Fruit fly (Drosophila melanogaster) whole organism, embryonic: ENCODE measurements around the gene CG15336.

ENCODE experiments used
- Antp ChIP-seq: fragments of 200-800 bp; sonication (Bioruptor generic); optimal IDR thresholded peaks from 3 replicates; lab custom pipeline; 2016; ENCODE audit warnings: missing biosample characterization, missing genetic modification characterization
- Asciz ChIP-seq: fragments of 200-800 bp; sonication (Bioruptor generic); optimal IDR thresholded peaks from 2 replicates; lab custom pipeline; 2017; ENCODE audit warnings: missing biosample characterization, mild to moderate bottlenecking, missing genetic modification characterization, missing genetic modification reagents
- BtbVII ChIP-seq: fragments of 200-800 bp; sonication (Bioruptor generic); optimal IDR thresholded peaks from 3 replicates; lab custom pipeline; 2017; ENCODE audit warnings: missing biosample characterization, mild to moderate bottlenecking, missing genetic modification characterization
- Bteb2 ChIP-seq: fragments of 200-800 bp; sonication (Bioruptor generic); optimal IDR thresholded peaks from 2 replicates; lab custom pipeline; 2016; ENCODE audit warnings: missing biosample characterization, missing genetic modification characterization
- CG11398 ChIP-seq: fragments of 200-800 bp; sonication (Bioruptor generic); optimal IDR thresholded peaks from 2 replicates; lab custom pipeline; 2016; ENCODE audit warnings: missing biosample characterization, missing genetic modification characterization
- CG11504 ChIP-seq: fragments of 200-800 bp; sonication (Bioruptor generic); optimal IDR thresholded peaks from 3 replicates; lab custom pipeline; 2019; ENCODE audit warnings: missing biosample characterization, mild to moderate bottlenecking, missing genetic modification characterization, moderate library complexity
- CG12104 ChIP-seq: fragments of 200-800 bp; sonication (Bioruptor generic); optimal IDR thresholded peaks from 3 replicates; lab custom pipeline; 2016; ENCODE audit warnings: missing biosample characterization, missing genetic modification characterization
- CG12942 ChIP-seq: fragments of 200-800 bp; sonication (Bioruptor generic); optimal IDR thresholded peaks from 3 replicates; lab custom pipeline; 2016; ENCODE audit warnings: missing biosample characterization, missing genetic modification characterization
- CG14014 ChIP-seq: fragments of 200-800 bp; sonication (Bioruptor generic); IDR thresholded peaks from 2 replicates; pipeline ENCODE4 v1.3.6; 2022; ENCODE audit warnings: missing biosample characterization, missing genetic modification characterization
- CG15269 ChIP-seq: fragments of 200-800 bp; sonication (Bioruptor generic); optimal IDR thresholded peaks from 2 replicates; lab custom pipeline; 2018; ENCODE audit warnings: missing biosample characterization, mild to moderate bottlenecking, missing genetic modification characterization, moderate library complexity
- CG17612 ChIP-seq: fragments of 200-800 bp; sonication (Bioruptor generic); IDR thresholded peaks from 2 replicates; pipeline ENCODE4 v1.3.6; 2022; ENCODE audit warnings: missing biosample characterization, missing genetic modification characterization
- CG18619 ChIP-seq: fragments of 200-800 bp; sonication (Bioruptor generic); optimal IDR thresholded peaks from 3 replicates; lab custom pipeline; 2017; ENCODE audit warnings: missing biosample characterization, mild to moderate bottlenecking, missing genetic modification characterization
- CG30431 ChIP-seq: fragments of 200-800 bp; sonication (Bioruptor generic); optimal IDR thresholded peaks from 2 replicates; lab custom pipeline; 2017; ENCODE audit warnings: missing biosample characterization, missing genetic modification characterization
- CG4360 ChIP-seq: fragments of 200-800 bp; sonication (Bioruptor generic); IDR thresholded peaks from 2 replicates; pipeline ENCODE4 v1.3.6; 2022; ENCODE audit warnings: missing biosample characterization, missing genetic modification characterization
- CG7372 ChIP-seq: fragments of 200-800 bp; sonication (Bioruptor generic); IDR thresholded peaks from 2 replicates; pipeline ENCODE4 v1.3.6; 2022; ENCODE audit warnings: missing biosample characterization, missing genetic modification characterization
- CG8388 ChIP-seq: fragments of 200-800 bp; sonication (Bioruptor generic); optimal IDR thresholded peaks from 2 replicates; lab custom pipeline; 2019; ENCODE audit warnings: missing biosample characterization, mild to moderate bottlenecking, missing genetic modification characterization, moderate library complexity
- CG9215 ChIP-seq: fragments of 200-800 bp; sonication (Bioruptor generic); IDR thresholded peaks from 2 replicates; pipeline ENCODE4 v1.3.6; 2022; ENCODE audit warnings: missing biosample characterization, missing genetic modification characterization
- CG9727 ChIP-seq: fragments of 200-800 bp; sonication (Bioruptor generic); optimal IDR thresholded peaks from 3 replicates; lab custom pipeline; 2017; ENCODE audit warnings: missing biosample characterization, mild to moderate bottlenecking, missing genetic modification characterization
- ERR ChIP-seq: fragments of 200-800 bp; sonication (Bioruptor generic); optimal IDR thresholded peaks from 2 replicates; lab custom pipeline; 2016; ENCODE audit warnings: missing biosample characterization, missing genetic modification characterization
- Elba2 ChIP-seq: fragments of 200-800 bp; sonication (Bioruptor generic); optimal IDR thresholded peaks from 3 replicates; lab custom pipeline; 2016; ENCODE audit warnings: missing biosample characterization, missing genetic modification characterization
- Gsc ChIP-seq: fragments of 200-800 bp; sonication (Bioruptor generic); IDR thresholded peaks from 2 replicates; pipeline ENCODE4 v1.3.6; 2022; ENCODE audit warnings: missing biosample characterization, missing genetic modification characterization
- HLH4C ChIP-seq: fragments of 200-800 bp; sonication (Bioruptor generic); IDR thresholded peaks from 3 replicates; pipeline ENCODE4 v1.3.6; 2022; ENCODE audit warnings: missing biosample characterization, missing genetic modification characterization; ENCODE audit not compliant: partially characterized antibody
- Hey ChIP-seq: fragments of 200-800 bp; sonication (Bioruptor generic); optimal IDR thresholded peaks from 3 replicates; lab custom pipeline; 2018; ENCODE audit warnings: missing biosample characterization, mild to moderate bottlenecking, missing genetic modification characterization
- Hmx ChIP-seq: fragments of 200-800 bp; sonication (Bioruptor generic); optimal IDR thresholded peaks from 2 replicates; lab custom pipeline; 2016; ENCODE audit warnings: missing biosample characterization, missing genetic modification characterization
- Hr39 ChIP-seq: fragments of >200 bp; optimal IDR thresholded peaks from 2 replicates; lab custom pipeline; 2017
- Lpt ChIP-seq: fragments of >200 bp; optimal IDR thresholded peaks from 2 replicates; lab custom pipeline; 2018; ENCODE audit warnings: missing biosample characterization, missing genetic modification characterization
- NC2α ChIP-seq: fragments of 200-800 bp; sonication (Bioruptor generic); optimal IDR thresholded peaks from 2 replicates; lab custom pipeline; 2016; ENCODE audit warnings: missing biosample characterization, missing genetic modification characterization
- Nf-YA ChIP-seq: fragments of 200-800 bp; sonication (Bioruptor generic); IDR thresholded peaks from 2 replicates; pipeline ENCODE4 v1.3.6; 2022; ENCODE audit warnings: missing biosample characterization, missing genetic modification characterization
- Sox100B ChIP-seq: fragments of 200-800 bp; sonication (Bioruptor generic); optimal IDR thresholded peaks from 3 replicates; lab custom pipeline; 2018; ENCODE audit warnings: missing biosample characterization, mild to moderate bottlenecking, missing genetic modification characterization
- TFAM ChIP-seq: fragments of 200-800 bp; sonication (Bioruptor generic); optimal IDR thresholded peaks from 2 replicates; lab custom pipeline; 2017; ENCODE audit warnings: missing biosample characterization, missing genetic modification characterization, inconsistent platforms
- Tbp ChIP-seq: fragments of >200 bp; optimal IDR thresholded peaks from 2 replicates; lab custom pipeline; 2018; ENCODE audit warnings: missing biosample characterization, missing genetic modification characterization
- aop ChIP-seq: fragments of 200-800 bp; sonication (Bioruptor generic); IDR thresholded peaks from 2 replicates; pipeline ENCODE4 v1.3.6; 2022; ENCODE audit warnings: missing biosample characterization, missing genetic modification characterization
- dmrt11E ChIP-seq: fragments of 200-800 bp; sonication (Bioruptor generic); optimal IDR thresholded peaks from 3 replicates; lab custom pipeline; 2018; ENCODE audit warnings: missing biosample characterization, mild to moderate bottlenecking, missing genetic modification characterization, moderate library complexity
- dpn ChIP-seq, 2 experiments: fragments of 200-800 bp; sonication (Bioruptor generic); optimal IDR thresholded peaks; 3 replicates each; lab custom pipeline; 2016; ENCODE audit warnings: missing biosample characterization in 2 of 2, missing genetic modification characterization in 2 of 2
- ems ChIP-seq: fragments of 200-800 bp; sonication (Bioruptor generic); optimal IDR thresholded peaks from 3 replicates; lab custom pipeline; 2016; ENCODE audit warnings: missing biosample characterization, missing genetic modification characterization
- en ChIP-seq: fragments of 200-800 bp; sonication (Bioruptor generic); optimal IDR thresholded peaks from 2 replicates; lab custom pipeline; 2016; ENCODE audit warnings: missing biosample characterization, missing genetic modification characterization
- esg ChIP-seq: fragments of 200-800 bp; sonication (Bioruptor generic); conservative IDR thresholded peaks from 2 replicates; pipeline ENCODE4 v1.3.6; 2022; ENCODE audit warnings: missing biosample characterization, missing genetic modification characterization
- fu2 ChIP-seq: fragments of 200-800 bp; sonication (Bioruptor generic); optimal IDR thresholded peaks from 2 replicates; lab custom pipeline; 2016; ENCODE audit warnings: missing biosample characterization, missing genetic modification characterization
- knrl ChIP-seq: fragments of 200-800 bp; sonication (Bioruptor generic); IDR thresholded peaks from 3 replicates; pipeline ENCODE4 v1.3.6; 2022; ENCODE audit warnings: missing biosample characterization, missing genetic modification characterization; ENCODE audit not compliant: partially characterized antibody
- lola ChIP-seq, 3 experiments: fragments of >200 bp in 2 of 3; fragments of 200-800 bp in 1 of 3; sonication (Bioruptor generic) in 1 of 3; optimal IDR thresholded peaks; 2 replicates each; lab custom pipeline; 2017 to 2019; ENCODE audit warnings: missing biosample characterization in 3 of 3, missing genetic modification characterization in 3 of 3, mild to moderate bottlenecking in 1 of 3, moderate library complexity in 1 of 3
- lov ChIP-seq, 2 experiments: fragments of 200-800 bp in 1 of 2; fragments of >200 bp in 1 of 2; sonication (Bioruptor generic) in 1 of 2; IDR thresholded peaks in 1 of 2; optimal IDR thresholded peaks in 1 of 2; 2 replicates in 1 of 2; 3 replicates in 1 of 2; pipeline versions ENCODE4 v1.3.6 to Lab custom; 2017 to 2022; ENCODE audit warnings: missing biosample characterization in 1 of 2, missing genetic modification characterization in 1 of 2
- ranshi ChIP-seq: fragments of 200-800 bp; sonication (Bioruptor generic); IDR thresholded peaks from 2 replicates; pipeline ENCODE4 v1.3.6; 2022; ENCODE audit warnings: missing biosample characterization, missing genetic modification characterization
- sens-2 ChIP-seq: fragments of 200-800 bp; sonication (Bioruptor generic); IDR thresholded peaks from 2 replicates; pipeline ENCODE4 v1.3.6; 2022; ENCODE audit warnings: missing biosample characterization, missing genetic modification characterization
- sima ChIP-seq: fragments of 200-800 bp; sonication (Bioruptor generic); optimal IDR thresholded peaks from 2 replicates; lab custom pipeline; 2016; ENCODE audit warnings: missing biosample characterization, missing genetic modification characterization
- sr ChIP-seq: fragments of 200-800 bp; sonication (Bioruptor generic); IDR thresholded peaks from 3 replicates; pipeline ENCODE4 v1.3.6; 2022; ENCODE audit warnings: missing biosample characterization, missing genetic modification characterization
- ssp ChIP-seq: fragments of 200-800 bp; sonication (Bioruptor generic); IDR thresholded peaks from 2 replicates; pipeline ENCODE4 v1.3.6; 2022; ENCODE audit warnings: missing biosample characterization, missing genetic modification characterization
- stwl ChIP-seq: fragments of 200-800 bp; sonication (Bioruptor generic); optimal IDR thresholded peaks from 3 replicates; lab custom pipeline; 2018; ENCODE audit warnings: missing biosample characterization, mild to moderate bottlenecking, missing genetic modification characterization, moderate library complexity
- tio ChIP-seq: fragments of 200-800 bp; sonication (Bioruptor generic); optimal IDR thresholded peaks from 2 replicates; lab custom pipeline; 2017; ENCODE audit warnings: missing biosample characterization, missing genetic modification characterization, inconsistent platforms
- ttk ChIP-seq: fragments of 200-800 bp; sonication (Bioruptor generic); IDR thresholded peaks from 2 replicates; pipeline ENCODE4 v2.1.2; 2022; ENCODE audit warnings: missing biosample characterization, missing genetic modification characterization
- vfl ChIP-seq: fragments of 200-800 bp; sonication (Bioruptor generic); optimal IDR thresholded peaks from 2 replicates; lab custom pipeline; 2016; ENCODE audit warnings: missing biosample characterization, missing genetic modification characterization
- wdn ChIP-seq: fragments of 200-800 bp; sonication (Bioruptor generic); IDR thresholded peaks from 2 replicates; pipeline ENCODE4 v1.3.6; 2022; ENCODE audit warnings: missing biosample characterization, missing genetic modification characterization
- z ChIP-seq: fragments of 200-800 bp; sonication (Bioruptor generic); IDR thresholded peaks from 3 replicates; pipeline ENCODE4 v1.3.6; 2022; ENCODE audit warnings: missing biosample characterization, missing genetic modification characterization

Gene CG15336

dm6 chrX:8126149-8126548 lies 21.6 kb upstream of the CG15336 start (continued):
- TF ChIP-seq Asciz (GFP tag; lab: Kevin White, UChicago): peak; percentile 49
- peak in 1 of 3 experiments; percentile 63 for TF ChIP-seq lola (GFP tag; optimal IDR thresholded peaks at IDR 0.05; lab: Kevin White, UChicago)
- peak; percentile 65 for TF ChIP-seq ttk (GFP tag; lab: Robert Waterston, UW)
- peak; percentile 50 for TF ChIP-seq CG30431 (GFP tag; lab: Kevin White, UChicago)
- no peak for TF ChIP-seq CG18619 (GFP tag; lab: Kevin White, UChicago)
- TF ChIP-seq sima (GFP tag; lab: Kevin White, UChicago): no peak
- TF ChIP-seq ERR: no peak
- peak; percentile 45 for TF ChIP-seq ssp (GFP tag; lab: Robert Waterston, UW)
- TF ChIP-seq Sox100B: peak; percentile 57
- no peak for TF ChIP-seq CG7372 (GFP tag; lab: Robert Waterston, UW)
- TF ChIP-seq TFAM (GFP tag; lab: Kevin White, UChicago): no peak
- TF ChIP-seq ems: peak; percentile 33
- no peak for TF ChIP-seq aop (GFP tag; lab: Robert Waterston, UW)
- no peak for TF ChIP-seq Hey (tag; lab: Kevin White, UChicago)
- no peak for TF ChIP-seq stwl (tag; lab: Kevin White, UChicago)
- TF ChIP-seq BtbVII (GFP tag; lab: Kevin White, UChicago): no peak
- no peak for TF ChIP-seq Gsc (GFP tag; lab: Robert Waterston, UW)
- TF ChIP-seq CG9727 (GFP tag; lab: Kevin White, UChicago): peak; percentile 50
- TF ChIP-seq CG12942 (GFP tag; lab: Kevin White, UChicago): no peak
- no peak for TF ChIP-seq Lpt
- no peak for TF ChIP-seq CG14014
- TF ChIP-seq z (GFP tag; lab: Robert Waterston, UW): no peak
- no peak for TF ChIP-seq Hr39 (lab: Kevin White, UChicago)
- no peak for TF ChIP-seq CG11398 (GFP tag; lab: Kevin White, UChicago)
- peak; percentile 74 for TF ChIP-seq CG8388 (GFP tag; lab: Kevin White, UChicago)
- TF ChIP-seq esg: peak; percentile 48
- peak; percentile 61 for TF ChIP-seq dmrt11E (tag; lab: Kevin White, UChicago)
- no peak for TF ChIP-seq CG12104 (GFP tag; lab: Kevin White, UChicago)
- no peak for TF ChIP-seq Elba2 (GFP tag; lab: Kevin White, UChicago)
- TF ChIP-seq CG17612 (GFP tag; lab: Robert Waterston, UW): no peak
- no peak for TF ChIP-seq fu2
- peak; percentile 77 for TF ChIP-seq CG11504 (tag; lab: Kevin White, UChicago)
- TF ChIP-seq NC2α: no peak
- TF ChIP-seq en: no peak
- no peak for TF ChIP-seq lov (optimal IDR thresholded peaks at IDR 0.05; lab: Kevin White, UChicago)
- TF ChIP-seq lov (GFP tag; IDR thresholded peaks at IDR 0.05; lab: Robert Waterston, UW): 0 out of 3 replicates have a peak, but pooled peaks have one; percentile 57
- TF ChIP-seq Tbp (GFP tag; lab: Kevin White, UChicago): no peak
- TF ChIP-seq knrl (GFP tag; lab: Robert Waterston, UW): no peak
- TF ChIP-seq Bteb2: no peak
- TF ChIP-seq wdn: no peak
- TF ChIP-seq Nf-YA (GFP tag; lab: Robert Waterston, UW): no peak
- TF ChIP-seq HLH4C: no peak
- TF ChIP-seq CG9215 (GFP tag; lab: Robert Waterston, UW): no peak
- TF ChIP-seq Hmx (GFP tag; lab: Kevin White, UChicago): no peak
- peak; percentile 57 for TF ChIP-seq sens-2 (GFP tag; lab: Robert Waterston, UW)
- no peak for TF ChIP-seq CG4360 (GFP tag; lab: Robert Waterston, UW)
- peak; percentile 45 for TF ChIP-seq CG15269 (tag; lab: Kevin White, UChicago)
- TF ChIP-seq Antp (GFP tag; lab: Kevin White, UChicago): peak; percentile 38
- TF ChIP-seq vfl (GFP tag; lab: Kevin White, UChicago): no peak
- TF ChIP-seq tio (GFP tag; lab: Kevin White, UChicago): peak; percentile 53
- no peak for TF ChIP-seq sr
- peak; percentile 50; the same call in 1 of the 2 replicates for TF ChIP-seq ranshi (GFP tag; lab: Robert Waterston, UW)
- TF ChIP-seq dpn (GFP tag; optimal IDR thresholded peaks at IDR 0.05; lab: Kevin White, UChicago): peak; percentile 35 to 49
